Fruit fly (Drosophila melanogaster): Measurements from ENCODE around the gene prage.

The prage gene

dm6 chrX:1873515-1874126 lies 100.1 kb downstream of the prage start, which contains the start of the genes Pgam5 and Vps26 (continued):
- no peak for TF ChIP-seq pnt (GFP tag; optimal IDR thresholded peaks at IDR 0.05)
- TF ChIP-seq hbn (GFP tag; IDR thresholded peaks at IDR 0.05; ENCODE audit: partially characterized antibody): no peak
- no peak for TF ChIP-seq Jarid2 (GFP tag; optimal IDR thresholded peaks at IDR 0.05)
- TF ChIP-seq CG10267 (tag; optimal IDR thresholded peaks at IDR 0.05): peak; percentile 39
- no peak for TF ChIP-seq CG16779 (GFP tag; IDR thresholded peaks at IDR 0.05)
- 0 out of 2 replicates have a peak, but pooled peaks have one; percentile 28 for TF ChIP-seq CG32772 (GFP tag; IDR thresholded peaks at IDR 0.05)
- TF ChIP-seq zf30C (GFP tag; optimal IDR thresholded peaks at IDR 0.05): no peak
- no peak for TF ChIP-seq Bdp1 (GFP tag; optimal IDR thresholded peaks at IDR 0.05)
- peak; percentile 48 for TF ChIP-seq CG30020 (tag; optimal IDR thresholded peaks at IDR 0.05)
- TF ChIP-seq CG13123 (GFP tag; optimal IDR thresholded peaks at IDR 0.05): no peak
- TF ChIP-seq CG8388 (GFP tag; optimal IDR thresholded peaks at IDR 0.05): no peak
- no peak for TF ChIP-seq CG3281 (GFP tag; optimal IDR thresholded peaks at IDR 0.05)
- no peak for TF ChIP-seq cas (GFP tag; IDR thresholded peaks at IDR 0.05)
- no peak for TF ChIP-seq bcd (GFP tag; optimal IDR thresholded peaks at IDR 0.05)
- TF ChIP-seq vfl (GFP tag; optimal IDR thresholded peaks at IDR 0.05): no peak
- no peak for TF ChIP-seq dmrt99B (tag; optimal IDR thresholded peaks at IDR 0.05)
- TF ChIP-seq Spps (tag; optimal IDR thresholded peaks at IDR 0.05): no peak
- peak; percentile 19; the same call in 1 of the 2 replicates for TF ChIP-seq E2f2 (GFP tag; IDR thresholded peaks at IDR 0.05)
- TF ChIP-seq CG1792 (GFP tag; optimal IDR thresholded peaks at IDR 0.05): no peak
- no peak for TF ChIP-seq caup (GFP tag; optimal IDR thresholded peaks at IDR 0.05; ENCODE audit: severe bottlenecking)
- no peak for TF ChIP-seq H2.0 (GFP tag; IDR thresholded peaks at IDR 0.05)
- 0 out of 4 replicates have a peak, but pooled peaks have one; percentile 21 for TF ChIP-seq Dll (GFP tag; IDR thresholded peaks at IDR 0.05; ENCODE audit: partially characterized antibody)
- no peak for TF ChIP-seq ab (GFP tag; optimal IDR thresholded peaks at IDR 0.05)
- no peak for TF ChIP-seq E2f1 (GFP tag; IDR thresholded peaks at IDR 0.05)
- TF ChIP-seq CG2875 (GFP tag; optimal IDR thresholded peaks at IDR 0.05): no peak
- TF ChIP-seq CG10979 (tag; optimal IDR thresholded peaks at IDR 0.05): no peak
- no peak for TF ChIP-seq CG13287 (GFP tag; IDR thresholded peaks at IDR 0.05; ENCODE audit: partially characterized antibody)
- TF ChIP-seq CG10321 (GFP tag; IDR thresholded peaks at IDR 0.05): no peak
- no peak for TF ChIP-seq ci (GFP tag; IDR thresholded peaks at IDR 0.05)
- no peak for TF ChIP-seq h (optimal IDR thresholded peaks at IDR 0.05)
- TF ChIP-seq CG10431 (GFP tag; optimal IDR thresholded peaks at IDR 0.05): no peak
- TF ChIP-seq ind (GFP tag; optimal IDR thresholded peaks at IDR 0.05): no peak
- TF ChIP-seq Mrtf (GFP tag; IDR thresholded peaks at IDR 0.05): no peak
- no peak for TF ChIP-seq abd-A (tag; optimal IDR thresholded peaks at IDR 0.05)
- TF ChIP-seq slbo (GFP tag; IDR thresholded peaks at IDR 0.05): no peak
- no peak for TF ChIP-seq ara (GFP tag; IDR thresholded peaks at IDR 0.05)
- no peak for TF ChIP-seq CG17912 (GFP tag; optimal IDR thresholded peaks at IDR 0.05)
- TF ChIP-seq CG31365 (tag; optimal IDR thresholded peaks at IDR 0.05): no peak
- no peak for TF ChIP-seq CG8359 (GFP tag; optimal IDR thresholded peaks at IDR 0.05; ENCODE audit: borderline replicate concordance)
- no peak for TF ChIP-seq kah (GFP tag; optimal IDR thresholded peaks at IDR 0.05)
- TF ChIP-seq dmrt11E (tag; optimal IDR thresholded peaks at IDR 0.05): no peak
- peak; percentile 83 for TF ChIP-seq Elba2 (GFP tag; optimal IDR thresholded peaks at IDR 0.05)
- TF ChIP-seq ssp (GFP tag; IDR thresholded peaks at IDR 0.05): no peak
- TF ChIP-seq fru (optimal IDR thresholded peaks at IDR 0.05): no peak
- TF ChIP-seq jing (GFP tag; optimal IDR thresholded peaks at IDR 0.05): no peak
- no peak for TF ChIP-seq CG10654 (GFP tag; optimal IDR thresholded peaks at IDR 0.05)
- TF ChIP-seq grau (tag; optimal IDR thresholded peaks at IDR 0.05): no peak
- no peak for TF ChIP-seq cwo (GFP tag; optimal IDR thresholded peaks at IDR 0.05)
- TF ChIP-seq CG6813 (GFP tag; optimal IDR thresholded peaks at IDR 0.05): no peak
- peak; percentile 73 for TF ChIP-seq Med (GFP tag)
- no peak for TF ChIP-seq CG17186 (GFP tag; optimal IDR thresholded peaks at IDR 0.05)

Data from whole organism, embryonic.